Fruit fly (Drosophila melanogaster) whole organism, embryonic: Measurements from ENCODE around the gene CG33235.
A peak's percentile ranks its signal among the peaks of the same experiment; 100 is the strongest.

Source experiments
- CG3163 ChIP-seq: fragments of 200-800 bp; sonication (Bioruptor generic); optimal IDR thresholded peaks from 3 replicates; lab custom pipeline; 2016; ENCODE audit warnings: missing biosample characterization, missing genetic modification characterization
- ftz-f1 ChIP-seq: fragments of 200-800 bp; sonication (Bioruptor generic); optimal IDR thresholded peaks from 2 replicates; lab custom pipeline; 2016; ENCODE audit warnings: missing biosample characterization, missing genetic modification characterization
- maf-S ChIP-seq: fragments of 200-800 bp; sonication (Bioruptor generic); optimal IDR thresholded peaks from 2 replicates; lab custom pipeline; 2016; ENCODE audit warnings: missing biosample characterization, missing genetic modification characterization

DNA sequence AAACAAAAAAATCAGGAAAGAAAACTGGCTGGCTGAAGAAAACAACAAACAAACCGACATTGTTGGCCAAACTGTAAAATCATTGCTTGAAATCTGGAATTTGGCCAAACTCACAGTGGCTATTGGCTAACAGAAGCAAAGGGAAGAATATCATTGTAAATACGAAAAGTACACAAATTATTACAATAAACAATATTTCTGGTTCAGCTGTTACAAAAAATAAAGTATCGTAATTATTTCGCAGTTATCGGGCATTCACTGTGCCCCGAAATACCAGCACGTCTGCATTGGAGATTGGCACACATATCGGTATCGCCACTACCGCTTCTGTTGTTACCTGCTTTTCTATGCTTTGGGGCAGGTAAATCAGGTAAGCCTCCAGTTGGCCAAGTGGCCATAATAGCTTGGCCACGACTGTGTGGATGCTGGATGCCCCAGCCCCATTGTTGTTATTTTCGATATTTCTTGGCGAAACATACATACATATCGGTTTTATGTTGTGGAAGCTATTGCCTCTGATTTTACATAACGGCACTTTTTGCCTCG, 40.3 kb downstream of the CG33235 start:
- peak; percentile 1 for TF ChIP-seq CG3163 (GFP tag; lab: Kevin White, UChicago)
- TF ChIP-seq ftz-f1, result no peak
- TF ChIP-seq maf-S (GFP tag; lab: Kevin White, UChicago), result peak; percentile 38
